Worm (Caenorhabditis elegans) whole organism, dauer: ENCODE measurements around the gene srw-48.
"Not testable (repeated sequence)": the region's sequence is repeated elsewhere in the genome, so short reads cannot be mapped to it uniquely, and the experiment has no call there.

Experiments used
- unc-62 ChIP-seq: sonication (generic microtip); optimal IDR thresholded peaks from 2 replicates; lab custom pipeline; 2017; ENCODE audit warnings: missing biosample characterization, missing genetic modification reagents, missing genetic modification characterization

The srw-48 gene

ce11 chrV:16420696-16421095 lies at the start of gene srw-48:
srw-48 (plus strand) TSS chrV:16420996.
- TF ChIP-seq unc-62 = no peak

ce11 chrV:16374676-16375075 lies 46.1 kb upstream of the srw-48 start, which contains the start of gene srv-34:
srv-34 (minus strand) TSS chrV:16374776.
- TF ChIP-seq unc-62 = no peak

- TF ChIP-seq unc-62 = no peak
Measured at ce11 chrV:16376430-16376948, 44.3 kb upstream of the srw-48 start.

ce11 chrV:16377188-16377587 lies 43.6 kb upstream of the srw-48 start:
- no peak for TF ChIP-seq unc-62

- TF ChIP-seq unc-62 = no peak
Measured at ce11 chrV:16377849-16378248, 42.9 kb upstream of the srw-48 start, which contains the start of gene F13A7.1. F13A7.1 (minus strand) TSS chrV:16377949.

- TF ChIP-seq unc-62 = no peak
Measured at ce11 chrV:16382949-16383348, 37.8 kb upstream of the srw-48 start.

ce11 chrV:16383729-16384128 lies 37.1 kb upstream of the srw-48 start, which contains the start of gene F13A7.7:
F13A7.7 (minus strand) TSS chrV:16383829.
- TF ChIP-seq unc-62 = not testable (repeated sequence)

- no peak for TF ChIP-seq unc-62
Measured at ce11 chrV:16388268-16388667, 32.5 kb upstream of the srw-48 start, which contains the start of gene sri-65. sri-65 (minus strand) TSS chrV:16388368.

- no peak for TF ChIP-seq unc-62
Measured at ce11 chrV:16390655-16391054, 30.1 kb upstream of the srw-48 start, which contains the start of gene gst-44. gst-44 (plus strand) TSS chrV:16390891.

ce11 chrV:16393728-16394127 lies 27.1 kb upstream of the srw-48 start, which contains the start of gene srd-63:
srd-63 (minus strand) TSS chrV:16393828.
- TF ChIP-seq unc-62 = no peak

DNA sequence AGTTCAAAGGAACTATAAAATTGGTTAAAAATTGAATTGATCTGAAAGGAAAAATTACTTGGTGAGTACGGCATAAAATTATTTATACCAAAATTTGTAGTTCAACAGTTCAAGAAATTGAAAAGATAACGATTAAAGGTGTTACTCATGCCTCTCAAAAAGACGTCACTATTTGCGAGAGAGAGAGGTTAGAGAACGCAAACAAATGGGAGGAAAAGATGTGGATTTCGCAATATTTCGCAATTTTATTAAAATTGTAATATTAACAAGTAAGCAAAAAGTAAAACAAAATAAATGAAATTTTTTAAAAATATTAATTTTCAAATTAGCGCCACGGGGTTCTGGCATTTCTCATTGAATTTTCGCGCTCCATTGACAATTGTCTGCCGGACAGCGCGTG lies 25.7 kb upstream of the srw-48 start, which contains the start of gene F13A7.11:
TSS of gene F13A7.11 (minus strand) at position 174 of the 400 bp plus-strand sequence.
- no peak for TF ChIP-seq unc-62

DNA sequence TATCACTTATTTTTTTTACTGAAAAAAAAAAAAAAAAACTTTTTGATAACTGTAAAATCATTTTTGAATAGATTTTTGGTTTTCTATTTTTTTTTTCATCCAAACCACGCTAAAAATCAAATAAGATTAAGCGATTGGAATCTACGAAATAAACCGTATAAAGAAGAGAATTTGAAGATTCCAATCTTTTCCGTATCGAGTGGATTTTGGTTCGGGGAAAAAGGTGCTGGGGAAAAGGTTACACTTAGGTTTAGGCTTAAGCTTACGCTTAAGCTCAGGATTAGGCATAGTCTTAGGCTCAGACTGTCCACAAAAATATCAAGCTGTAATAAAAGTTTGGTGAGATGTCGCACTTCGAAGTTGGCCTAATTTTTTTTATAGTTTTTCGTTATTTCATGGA lies 25.1 kb upstream of the srw-48 start, which contains the start of gene F13A7.12:
TSS of gene F13A7.12 (plus strand) at position 301 of the 400 bp plus-strand sequence.
- TF ChIP-seq unc-62 = no peak

ce11 chrV:16399388-16399787 lies 21.4 kb upstream of the srw-48 start, which contains the start of gene sre-36:
sre-36 (plus strand) TSS chrV:16399688.
- no peak for TF ChIP-seq unc-62

DNA sequence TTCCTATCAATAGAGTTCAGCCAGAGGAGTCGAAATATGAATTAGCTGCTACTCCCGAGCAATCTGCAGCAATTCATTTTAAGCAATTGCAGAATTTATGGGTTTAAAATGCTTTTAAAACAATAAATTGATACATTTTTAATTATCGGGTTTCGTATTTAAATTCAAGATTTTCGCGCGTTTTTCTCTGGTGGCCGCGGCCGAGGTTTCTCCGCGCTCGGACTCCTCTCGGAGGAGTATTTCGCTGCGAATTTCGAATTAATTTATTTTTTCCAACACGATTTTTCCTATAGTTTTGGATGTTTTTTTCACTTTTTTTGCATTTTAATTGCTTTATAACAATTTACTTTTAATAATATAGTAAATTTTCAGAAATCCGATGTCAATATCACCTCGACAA lies 19.3 kb upstream of the srw-48 start, which contains the start of gene F13A7.14:
TSS of gene F13A7.14 (plus strand) at position 373 of the 400 bp plus-strand sequence.
- TF ChIP-seq unc-62 = no peak

- TF ChIP-seq unc-62 = no peak
Measured at ce11 chrV:16403974-16404373, 16.8 kb upstream of the srw-48 start, which contains the start of gene syp-1. syp-1 (plus strand) TSS chrV:16404274.

ce11 chrV:16405366-16405765 lies 15.4 kb upstream of the srw-48 start:
- no peak for TF ChIP-seq unc-62

DNA sequence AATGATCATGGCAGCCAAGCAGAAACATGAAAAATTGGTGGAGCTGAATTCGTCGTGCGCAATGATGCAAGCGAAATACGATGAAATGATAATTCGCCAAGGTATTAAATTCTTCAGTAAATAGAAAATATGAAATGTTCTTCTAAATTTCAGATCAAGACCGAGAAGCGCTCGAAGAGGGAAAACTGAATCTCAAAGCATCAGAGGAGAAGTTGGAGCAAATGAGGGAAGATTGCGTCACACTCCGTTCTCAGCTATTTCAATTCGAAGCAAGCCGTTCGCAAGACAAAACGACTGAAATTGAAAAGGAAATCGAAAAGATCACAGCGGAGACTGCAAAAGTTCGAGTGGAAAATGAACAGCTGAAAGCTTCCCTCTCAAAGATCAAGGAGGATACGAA lies 14.4 kb upstream of the srw-48 start:
- no peak for TF ChIP-seq unc-62

- no peak for TF ChIP-seq unc-62
Measured at ce11 chrV:16407663-16408062, 13.1 kb upstream of the srw-48 start, which contains the start of gene F26D2.3. F26D2.3 (plus strand) TSS chrV:16407963.
